Worm (Caenorhabditis elegans) whole organism, L4 larva: ENCODE measurements around the gene par-4.

Experiments
- F10B5.3 ChIP-seq: sonication (generic microtip); optimal IDR thresholded peaks from 2 replicates; lab custom pipeline; 2016; ENCODE audit warnings: mild to moderate bottlenecking, missing genetic modification characterization, missing compliant biosample characterization
- F49E8.2 ChIP-seq: sonication (generic microtip); optimal IDR thresholded peaks from 2 replicates; lab custom pipeline; 2016; ENCODE audit warnings: missing compliant biosample characterization, mild to moderate bottlenecking, missing genetic modification characterization, borderline replicate concordance
- T26A8.4 ChIP-seq: fragments of 200-800 bp; sonication (Bioruptor generic); IDR thresholded peaks from 2 replicates; pipeline ENCODE4 v1.3.6; 2022; ENCODE audit warnings: missing genetic modification characterization, missing compliant biosample characterization
- Y48G9A.11 ChIP-seq: fragments of 200-800 bp; sonication (Bioruptor generic); IDR thresholded peaks from 2 replicates; pipeline ENCODE4 v1.3.6; 2022; ENCODE audit warnings: missing genetic modification reagents, missing genetic modification characterization, missing compliant biosample characterization
- aha-1 ChIP-seq: fragments of 150-350 bp; peaks from one replicate; lab custom pipeline; 2014; ENCODE audit warnings: missing biosample characterization, missing genetic modification characterization
- ama-1 ChIP-seq: fragments of 150-350 bp; optimal IDR thresholded peaks from 2 replicates; lab custom pipeline; 2014; ENCODE audit warnings: inconsistent platforms, mixed read lengths
- arid-1 ChIP-seq: fragments of 200-800 bp; sonication (Bioruptor generic); conservative IDR thresholded peaks from 2 replicates; pipeline ENCODE4 v1.3.6; 2022; ENCODE audit warnings: missing genetic modification reagents, missing genetic modification characterization, missing compliant biosample characterization
- attf-4 ChIP-seq: sonication (generic microtip); optimal IDR thresholded peaks from 3 replicates; lab custom pipeline; 2017; ENCODE audit warnings: missing biosample characterization, missing genetic modification characterization
- ceh-28 ChIP-seq: fragments of 150-350 bp; optimal IDR thresholded peaks from 2 replicates; lab custom pipeline; 2014; ENCODE audit warnings: missing biosample characterization, missing genetic modification reagents, missing genetic modification characterization
- ceh-44 ChIP-seq: fragments of 200-800 bp; sonication (Bioruptor generic); IDR thresholded peaks from 2 replicates; pipeline ENCODE4 v1.3.6; 2022; ENCODE audit warnings: missing genetic modification reagents, missing genetic modification characterization, missing compliant biosample characterization
- cey-2 ChIP-seq: sonication (generic microtip); optimal IDR thresholded peaks from 3 replicates; lab custom pipeline; 2017; ENCODE audit warnings: missing genetic modification characterization, mild to moderate bottlenecking, missing compliant biosample characterization, antibody characterized with exemption, borderline replicate concordance; ENCODE audit not compliant: insufficient read depth
- ctbp-1 ChIP-seq: fragments of 200-800 bp; sonication (Bioruptor generic); IDR thresholded peaks from 2 replicates; pipeline ENCODE4 v1.3.6; 2022; ENCODE audit warnings: missing genetic modification reagents, missing genetic modification characterization, missing compliant biosample characterization
- daf-16 ChIP-seq, 3 experiments: sonication (generic microtip); optimal IDR thresholded peaks; 2 replicates each; lab custom pipeline; 2016 to 2017; ENCODE audit warnings: missing genetic modification characterization in 3 of 3, missing genetic modification reagents in 3 of 3, mild to moderate bottlenecking in 2 of 3, missing compliant biosample characterization in 2 of 3, missing biosample characterization in 1 of 3, moderate library complexity in 1 of 3
- daf-19 ChIP-seq: fragments of 200-800 bp; sonication (Bioruptor generic); conservative IDR thresholded peaks from 2 replicates; pipeline ENCODE4 v1.3.6; 2022; ENCODE audit warnings: missing genetic modification characterization, missing compliant biosample characterization
- dmd-6 ChIP-seq: fragments of 200-800 bp; sonication (Bioruptor generic); IDR thresholded peaks from 2 replicates; pipeline ENCODE4 v1.3.6; 2022; ENCODE audit warnings: missing genetic modification reagents, missing genetic modification characterization, missing compliant biosample characterization
- dmd-8 ChIP-seq: fragments of 200-800 bp; sonication (Bioruptor generic); IDR thresholded peaks from 2 replicates; pipeline ENCODE4 v1.3.6; 2022; ENCODE audit warnings: missing genetic modification characterization, missing compliant biosample characterization
- dve-1 ChIP-seq: sonication (generic microtip); optimal IDR thresholded peaks from 2 replicates; lab custom pipeline; 2017; ENCODE audit warnings: antibody characterized with exemption, mild to moderate bottlenecking, missing genetic modification characterization, missing compliant biosample characterization; ENCODE audit not compliant: insufficient read depth
- egl-43 ChIP-seq: fragments of 200-800 bp; sonication (Bioruptor generic); IDR thresholded peaks from 2 replicates; pipeline ENCODE4 v1.3.6; 2022; ENCODE audit warnings: missing genetic modification reagents, missing genetic modification characterization, missing compliant biosample characterization
- fkh-10 ChIP-seq: fragments of 150-350 bp; optimal IDR thresholded peaks from 2 replicates; lab custom pipeline; 2014; ENCODE audit warnings: missing biosample characterization, missing genetic modification reagents, missing genetic modification characterization
- gei-8 ChIP-seq: fragments of 200-800 bp; sonication (Bioruptor generic); optimal IDR thresholded peaks from 2 replicates; lab custom pipeline; 2018; ENCODE audit warnings: mild to moderate bottlenecking, missing genetic modification characterization, missing compliant biosample characterization
- hif-1 ChIP-seq, 2 experiments: sonication (generic microtip); optimal IDR thresholded peaks; 2 replicates each; lab custom pipeline; 2016 to 2017; ENCODE audit warnings: missing compliant biosample characterization in 2 of 2, missing genetic modification characterization in 2 of 2, missing genetic modification reagents in 2 of 2, missing genotype in 2 of 2, mild to moderate bottlenecking in 1 of 2
- hlh-11 ChIP-seq: fragments of 200-800 bp; sonication (Bioruptor generic); optimal IDR thresholded peaks from 2 replicates; lab custom pipeline; 2018; ENCODE audit warnings: mild to moderate bottlenecking, missing genetic modification characterization, missing compliant biosample characterization
- hmg-1.1 ChIP-seq: fragments of 200-800 bp; sonication (Bioruptor generic); IDR thresholded peaks from 2 replicates; pipeline ENCODE4 v1.3.6; 2022; ENCODE audit warnings: missing genetic modification reagents, missing genetic modification characterization, missing compliant biosample characterization
- lin-29 ChIP-seq: fragments of 200-800 bp; sonication (Bioruptor generic); IDR thresholded peaks from 2 replicates; pipeline ENCODE4 v1.3.6; 2022; ENCODE audit warnings: missing genetic modification reagents, missing genetic modification characterization, missing compliant biosample characterization
- lin-38 ChIP-seq: fragments of 200-800 bp; sonication (Bioruptor generic); IDR thresholded peaks from 2 replicates; pipeline ENCODE4 v1.3.6; 2022; ENCODE audit warnings: missing genetic modification reagents, missing genetic modification characterization, missing compliant biosample characterization
- nhr-102 ChIP-seq: sonication (generic microtip); optimal IDR thresholded peaks from 2 replicates; lab custom pipeline; 2016; ENCODE audit warnings: mild to moderate bottlenecking, missing genetic modification characterization, moderate library complexity, missing compliant biosample characterization
- nhr-11 ChIP-seq: fragments of 150-350 bp; optimal IDR thresholded peaks from 2 replicates; lab custom pipeline; 2014; ENCODE audit warnings: missing biosample characterization, missing genetic modification characterization
- nhr-6 ChIP-seq: fragments of 150-350 bp; optimal IDR thresholded peaks from 2 replicates; lab custom pipeline; 2014; ENCODE audit warnings: missing biosample characterization, missing genetic modification characterization
- nhr-76 ChIP-seq: fragments of 150-350 bp; optimal IDR thresholded peaks from 2 replicates; lab custom pipeline; 2014; ENCODE audit warnings: missing biosample characterization, missing genetic modification characterization
- nhr-77 ChIP-seq: fragments of 150-350 bp; optimal IDR thresholded peaks from 2 replicates; lab custom pipeline; 2014; ENCODE audit warnings: missing biosample characterization, missing genetic modification characterization
- pha-4 ChIP-seq, 2 experiments: fragments of 150-350 bp in 1 of 2; fragments of 200-800 bp in 1 of 2; sonication (Bioruptor generic) in 1 of 2; IDR thresholded peaks in 1 of 2; optimal IDR thresholded peaks in 1 of 2; 2 replicates each; pipeline versions ENCODE4 v1.3.6 to Lab custom; 2014 to 2022; ENCODE audit warnings: missing genetic modification characterization in 2 of 2, missing genetic modification reagents in 2 of 2, missing biosample characterization in 1 of 2, missing compliant biosample characterization in 1 of 2
- rbr-2 ChIP-seq: sonication (generic microtip); optimal IDR thresholded peaks from 2 replicates; lab custom pipeline; 2016; ENCODE audit warnings: missing genotype, missing genetic modification characterization, missing compliant biosample characterization
- snpc-1.2 ChIP-seq: fragments of 200-800 bp; sonication (Bioruptor generic); IDR thresholded peaks from 2 replicates; pipeline ENCODE4 v1.3.6; 2022; ENCODE audit warnings: missing genetic modification reagents, missing genetic modification characterization, missing compliant biosample characterization
- snpc-4 ChIP-seq: fragments of 150-350 bp; optimal IDR thresholded peaks from 2 replicates; lab custom pipeline; 2014; ENCODE audit warnings: missing biosample characterization, missing genetic modification characterization
- unc-130 ChIP-seq: sonication (generic microtip); optimal IDR thresholded peaks from 2 replicates; lab custom pipeline; 2016; ENCODE audit warnings: missing genetic modification reagents, missing genetic modification characterization, missing compliant biosample characterization
- unc-62 ChIP-seq, 3 experiments: fragments of 150-350 bp in 1 of 3; sonication (generic microtip); optimal IDR thresholded peaks in 2 of 3; peaks in 1 of 3; 1 replicate in 1 of 3; 2 replicates in 2 of 3; lab custom pipeline; 2014 to 2017; ENCODE audit warnings: missing biosample characterization in 3 of 3, missing genetic modification characterization in 3 of 3, missing genetic modification reagents in 3 of 3, missing genotype in 1 of 3
- zfp-2 ChIP-seq: sonication (generic microtip); optimal IDR thresholded peaks from 2 replicates; lab custom pipeline; 2016; ENCODE audit warnings: mild to moderate bottlenecking, missing genetic modification characterization, missing compliant biosample characterization
- zip-11 ChIP-seq: fragments of 200-800 bp; sonication (Bioruptor generic); IDR thresholded peaks from 2 replicates; pipeline ENCODE4 v1.3.6; 2022; ENCODE audit warnings: missing genetic modification characterization, missing compliant biosample characterization

par-4 gene

ce11 chrV:18079163-18079562 is 19.3 kb upstream of the par-4 start (continued):
- TF ChIP-seq hif-1 (tag; optimal IDR thresholded peaks at IDR 0.05; lab: Kevin White, UChicago) (peak in 1 of 2 experiments; percentile 54), ctbp-1 (peak; percentile 64), nhr-77 (peak; percentile 16), snpc-4 (peak; percentile 15), hmg-1.1 (peak; percentile 90), nhr-6 (tag; lab: Kevin White, UChicago) (peak; percentile 69), daf-16 (GFP tag; optimal IDR thresholded peaks at IDR 0.05; lab: Kevin White, UChicago) (peak in 1 of 2 experiments; percentile 83), daf-16 (tag; optimal IDR thresholded peaks at IDR 0.05; lab: Kevin White, UChicago) (peak; percentile 70), dmd-6 (GFP tag; lab: Robert Waterston, UW) (peak; percentile 59), ama-1 (lab: Kevin White, UChicago) (no peak), aha-1 (tag; lab: Kevin White, UChicago) (peak; percentile 98), dve-1 (tag; lab: Kevin White, UChicago) (peak; percentile 87), attf-4 (tag; lab: Kevin White, UChicago) (no peak), hlh-11 (tag; lab: Kevin White, UChicago) (peak; percentile 82), unc-62 (GFP tag; optimal IDR thresholded peaks at IDR 0.05 in 1 of 2; lab: Kevin White, UChicago) (peak in 1 of 2 experiments; percentile 88), unc-62 (tag; optimal IDR thresholded peaks at IDR 0.05; lab: Kevin White, UChicago) (no peak), zfp-2 (tag; lab: Kevin White, UChicago) (no peak), nhr-102 (tag; lab: Kevin White, UChicago) (peak; percentile 2), T26A8.4 (GFP tag; lab: Robert Waterston, UW) (peak; percentile 59), pha-4 (GFP tag; IDR thresholded peaks at IDR 0.05; lab: Robert Waterston, UW) (peak; percentile 31; the same call in 1 of the 2 replicates), pha-4 (tag; optimal IDR thresholded peaks at IDR 0.05; lab: Kevin White, UChicago) (peak; percentile 68), lin-29 (GFP tag; lab: Robert Waterston, UW) (peak; percentile 46; the same call in 1 of the 2 replicates), nhr-11 (peak; percentile 76), ceh-44 (GFP tag; lab: Robert Waterston, UW) (no peak), cey-2 (no peak), ceh-28 (tag; lab: Kevin White, UChicago) (peak; percentile 71)

- TF ChIP-seq T26A8.4 (GFP tag; lab: Robert Waterston, UW) (no peak), daf-19 (GFP tag; lab: Robert Waterston, UW) (no peak), rbr-2 (tag; lab: Kevin White, UChicago) (no peak), F49E8.2 (tag; lab: Kevin White, UChicago) (no peak), F10B5.3 (tag; lab: Kevin White, UChicago) (no peak), hlh-11 (tag; lab: Kevin White, UChicago) (no peak), snpc-1.2 (no peak), fkh-10 (GFP tag; lab: Kevin White, UChicago) (no peak), ceh-28 (tag; lab: Kevin White, UChicago) (no peak), Y48G9A.11 (GFP tag; lab: Robert Waterston, UW) (no peak), egl-43 (GFP tag; lab: Robert Waterston, UW) (no peak)
Measured at ce11 chrV:18081857-18082256, 16.6 kb upstream of the par-4 start, which contains the start of gene nova-1. nova-1 (minus strand) TSS chrV:18081957.

DNA sequence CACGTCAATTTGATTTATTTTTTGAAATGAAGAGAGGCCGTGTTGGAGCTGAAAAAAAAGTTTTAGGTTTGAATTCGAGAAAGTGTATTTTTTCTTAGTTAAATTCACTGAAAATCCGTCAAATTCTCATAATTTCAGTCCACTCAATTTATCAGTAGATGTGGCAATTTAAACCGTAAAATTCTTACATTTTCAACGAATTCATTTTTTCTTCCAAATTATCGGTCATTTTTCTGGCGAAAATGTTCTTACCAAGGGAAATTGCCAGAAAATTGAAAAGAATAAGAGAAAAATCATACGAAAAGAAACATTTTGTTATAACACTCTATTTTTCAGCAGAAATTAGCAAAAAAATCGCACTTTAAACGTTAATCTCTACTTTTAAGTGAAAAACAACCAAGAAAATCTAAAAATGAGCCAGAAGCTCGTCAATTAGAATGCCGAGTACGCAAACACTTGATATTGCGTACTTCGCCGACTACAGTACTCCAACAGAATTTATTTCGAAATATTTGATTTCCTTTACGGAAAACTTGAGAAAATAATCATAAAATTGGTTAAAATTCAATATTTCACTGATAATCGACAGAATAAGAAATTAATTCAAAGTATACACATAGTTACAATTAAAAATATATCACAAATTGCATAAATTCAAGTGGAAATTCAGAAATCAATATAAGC is 13.2 kb upstream of the par-4 start, which contains the start of gene fbxa-106:
Gene fbxa-106, minus strand, starts transcription at position 51 of the 684 bp plus-strand sequence.
- TF ChIP-seq dve-1 (tag; lab: Kevin White, UChicago) = no peak
- no peak for TF ChIP-seq nhr-6 (tag; lab: Kevin White, UChicago)
- 0 out of 2 replicates have a peak, but pooled peaks have one; percentile 37 for TF ChIP-seq ctbp-1
- 0 out of 2 replicates have a peak, but pooled peaks have one; percentile 32 for TF ChIP-seq arid-1 (GFP tag; lab: Robert Waterston, UW)
- TF ChIP-seq lin-29 (GFP tag; lab: Robert Waterston, UW) = no peak
- no peak for TF ChIP-seq aha-1 (tag; lab: Kevin White, UChicago)
- peak; percentile 13 for TF ChIP-seq unc-130 (GFP tag; lab: Kevin White, UChicago)
- TF ChIP-seq nhr-76 (tag; lab: Kevin White, UChicago) = no peak
- no peak for TF ChIP-seq gei-8 (GFP tag; lab: Kevin White, UChicago)
- TF ChIP-seq snpc-4 = no peak
- peak; percentile 75 for TF ChIP-seq lin-38 (GFP tag; lab: Robert Waterston, UW)
- TF ChIP-seq F49E8.2 (tag; lab: Kevin White, UChicago) = peak; percentile 72
- no peak for TF ChIP-seq zip-11
- TF ChIP-seq dmd-8 (GFP tag; lab: Robert Waterston, UW) = 0 out of 2 replicates have a peak, but pooled peaks have one; percentile 20
